Worm (Caenorhabditis elegans): ENCODE results near the gene T11B7.2.

The T11B7.2 gene

DNA sequence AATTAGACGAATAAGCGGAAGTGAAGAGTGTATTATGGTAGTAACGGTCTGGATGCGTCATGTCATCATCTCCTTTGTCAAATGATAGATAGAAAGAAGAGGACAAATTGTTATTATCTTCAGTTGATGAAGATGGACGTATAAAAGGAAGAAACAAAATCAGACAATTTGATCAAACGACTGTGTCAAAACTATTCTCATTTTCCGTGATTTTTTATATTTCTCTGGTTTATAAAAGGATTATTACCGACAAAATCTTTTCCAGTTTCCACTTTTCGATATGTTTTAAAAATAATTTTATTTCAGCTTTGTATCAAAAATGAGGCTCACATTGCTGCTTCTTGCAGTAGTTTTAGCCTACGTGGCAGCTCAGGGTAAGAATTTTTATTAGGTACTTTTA, 28.3 kb downstream of the T11B7.2 start, which contains the start of gene grsp-2 (continued):
- TF ChIP-seq F10B5.3 (tag; optimal IDR thresholded peaks at IDR 0.05) (no peak), spr-1 (tag; optimal IDR thresholded peaks at IDR 0.05) (no peak), nhr-111 (GFP tag; optimal IDR thresholded peaks at IDR 0.05) (no peak), Y5F2A.4 (GFP tag; optimal IDR thresholded peaks at IDR 0.05) (no peak), arid-1 (GFP tag; conservative IDR thresholded peaks at IDR 0.05) (no peak)

ce11 chrIV:8815162-8815561, 29.2 kb downstream of the T11B7.2 start:
- no peak for TF ChIP-seq ztf-7 (tag; optimal IDR thresholded peaks at IDR 0.05)
- no peak for TF ChIP-seq tra-1 (GFP tag; IDR thresholded peaks at IDR 0.05)
- TF ChIP-seq hlh-30 (tag; optimal IDR thresholded peaks at IDR 0.05; ENCODE audit: insufficient read depth) = peak; percentile 0
- no peak for TF ChIP-seq lin-39 (tag; optimal IDR thresholded peaks at IDR 0.05)
- TF ChIP-seq zfp-3 (GFP tag; conservative IDR thresholded peaks at IDR 0.05) = no peak
- no peak for TF ChIP-seq unc-62 (GFP tag; optimal IDR thresholded peaks at IDR 0.05 in 1 of 2)
- no peak for TF ChIP-seq unc-62 (tag; optimal IDR thresholded peaks at IDR 0.05)
- TF ChIP-seq snpc-1.2 (GFP tag; IDR thresholded peaks at IDR 0.05) = no peak
- no peak for TF ChIP-seq lin-38 (GFP tag; IDR thresholded peaks at IDR 0.05)
- TF ChIP-seq duxl-1 (tag; optimal IDR thresholded peaks at IDR 0.05; ENCODE audit: poor library complexity) = no peak
- TF ChIP-seq nhr-28 (tag; optimal IDR thresholded peaks at IDR 0.05) = peak; percentile 75
- TF ChIP-seq Y75B8A.6 (GFP tag; IDR thresholded peaks at IDR 0.05) = no peak
- no peak for TF ChIP-seq mxl-2 (GFP tag; conservative IDR thresholded peaks at IDR 0.05)
- TF ChIP-seq snpc-4 (tag; optimal IDR thresholded peaks at IDR 0.05) = no peak
- TF ChIP-seq egl-27 (tag; optimal IDR thresholded peaks at IDR 0.05) = no peak
- no peak for TF ChIP-seq dmd-9 (GFP tag; IDR thresholded peaks at IDR 0.05)

DNA sequence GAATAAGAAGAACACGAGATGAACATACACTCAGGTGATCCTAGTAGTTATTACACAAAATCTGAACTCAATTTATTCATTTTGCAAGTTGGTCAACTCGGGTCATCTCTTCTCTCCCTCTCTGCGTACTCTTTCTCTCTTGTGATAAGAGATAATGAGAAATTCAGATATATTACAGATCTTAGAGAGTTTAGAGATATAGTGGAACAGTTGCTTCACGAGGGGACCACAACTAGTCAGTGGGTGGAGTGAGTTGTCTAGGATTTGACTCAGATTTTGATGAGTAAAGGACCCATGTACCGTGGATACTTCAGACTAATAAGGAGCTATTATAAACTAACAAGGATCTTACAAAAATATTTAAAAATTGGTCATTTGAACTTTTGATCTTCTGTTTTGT, 30.7 kb downstream of the T11B7.2 start, which contains the start of gene exc-5:
Gene exc-5 (minus strand): TSS at position 57 of the 400 bp plus-strand sequence.
- no peak for TF ChIP-seq T20F7.1 (GFP tag; optimal IDR thresholded peaks at IDR 0.05)
- TF ChIP-seq nhr-48 (tag; optimal IDR thresholded peaks at IDR 0.05) = no peak
- peak; percentile 8 for TF ChIP-seq nhr-11 (tag; optimal IDR thresholded peaks at IDR 0.05)
- no peak for TF ChIP-seq lsy-2 (tag; optimal IDR thresholded peaks at IDR 0.05)
- no peak for TF ChIP-seq vab-7 (GFP tag; IDR thresholded peaks at IDR 0.05)
- TF ChIP-seq sdz-12 (GFP tag; optimal IDR thresholded peaks at IDR 0.05) = no peak
- no peak for TF ChIP-seq dve-1 (tag; optimal IDR thresholded peaks at IDR 0.05; ENCODE audit: insufficient read depth)
- no peak for TF ChIP-seq dmd-6 (GFP tag; IDR thresholded peaks at IDR 0.05)
- no peak for TF ChIP-seq daf-19 (GFP tag; conservative IDR thresholded peaks at IDR 0.05)
- no peak for TF ChIP-seq ces-1 (GFP tag; optimal IDR thresholded peaks at IDR 0.05)
- TF ChIP-seq mes-2 (tag; optimal IDR thresholded peaks at IDR 0.05; ENCODE audit: poor library complexity, severe bottlenecking) = no peak
- no peak for TF ChIP-seq Y48G9A.11 (GFP tag; IDR thresholded peaks at IDR 0.05)
- no peak for TF ChIP-seq egl-43 (GFP tag; IDR thresholded peaks at IDR 0.05)
- TF ChIP-seq aha-1 (tag) = peak; percentile 72

DNA sequence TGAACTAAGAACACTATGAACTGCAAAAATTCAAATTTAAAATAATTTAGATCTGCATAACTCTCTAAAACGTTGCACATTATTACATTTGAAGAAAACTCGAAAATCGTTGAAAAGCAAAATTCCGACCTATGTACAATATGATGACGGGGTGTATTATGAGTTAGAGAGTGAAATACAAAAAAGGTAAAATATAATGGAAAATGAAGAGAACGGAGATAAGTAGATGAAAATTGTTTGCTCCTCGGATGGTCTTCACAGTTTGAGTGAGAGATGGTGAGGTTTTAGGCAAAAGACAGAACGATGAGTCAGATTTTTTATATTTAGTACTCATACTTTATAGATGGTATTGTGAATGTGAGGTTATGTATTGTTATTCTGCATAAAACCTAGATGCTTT, 37.0 kb downstream of the T11B7.2 start:
- TF ChIP-seq nhr-28 (tag; optimal IDR thresholded peaks at IDR 0.05) = peak; percentile 1
- no peak for TF ChIP-seq daf-16 (GFP tag; optimal IDR thresholded peaks at IDR 0.05)
- TF ChIP-seq daf-16 (tag; optimal IDR thresholded peaks at IDR 0.05) = peak; percentile 51
- peak; percentile 9 for TF ChIP-seq pqm-1 (tag; optimal IDR thresholded peaks at IDR 0.05)
- TF ChIP-seq dve-1 (tag; optimal IDR thresholded peaks at IDR 0.05; ENCODE audit: insufficient read depth) = peak; percentile 48
- no peak for TF ChIP-seq lin-13 (GFP tag; optimal IDR thresholded peaks at IDR 0.05)

All from whole organism, L4 larva.